Worm (Caenorhabditis elegans): Measurements from ENCODE around the gene M01D1.12.

ce11 chrII:1072106-1072505 lies 45.3 kb downstream of the M01D1.12 start, which contains the start of gene K02E7.4:
- TF ChIP-seq flt-1 (GFP tag; IDR thresholded peaks at IDR 0.05) = no peak
- TF ChIP-seq klf-2 (GFP tag; conservative IDR thresholded peaks at IDR 0.05) = no peak
- TF ChIP-seq ztf-23 (GFP tag; IDR thresholded peaks at IDR 0.05) = no peak
- TF ChIP-seq tab-1 (GFP tag; IDR thresholded peaks at IDR 0.05) = no peak
- no peak for TF ChIP-seq ref-1 (GFP tag; conservative IDR thresholded peaks at IDR 0.05)
- TF ChIP-seq T22C8.4 (GFP tag; IDR thresholded peaks at IDR 0.05) = no peak
- TF ChIP-seq ztf-29 (GFP tag; IDR thresholded peaks at IDR 0.05) = no peak

Measured in whole organism, midembryonic.